Worm (Caenorhabditis elegans): ENCODE results near the gene srd-29.

The srd-29 gene

DNA sequence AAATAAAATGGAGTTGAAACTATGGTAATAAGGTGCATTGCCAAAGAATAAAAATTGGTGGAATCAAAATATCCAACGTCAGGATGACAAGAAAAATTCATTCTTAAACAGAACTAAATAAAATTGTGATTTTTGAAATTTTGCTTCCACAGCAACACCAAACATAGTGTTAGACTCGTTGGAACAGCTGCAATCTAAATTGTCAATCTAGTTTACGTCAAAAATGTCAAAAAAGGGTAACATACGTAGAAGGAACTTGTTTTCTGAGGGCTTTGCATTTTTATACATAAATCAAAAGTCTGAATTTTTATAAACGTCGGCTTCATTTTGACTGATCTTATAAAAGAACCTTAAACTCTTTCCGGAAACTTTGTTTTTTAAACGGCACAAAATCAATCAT lies 18.0 kb downstream of the srd-29 start, which contains the start of gene srh-200:
TSS of gene srh-200 (minus strand) at position 101 of the 400 bp plus-strand sequence.
- no peak for TF ChIP-seq cog-1 (tag; optimal IDR thresholded peaks at IDR 0.05)
- TF ChIP-seq ref-1 (GFP tag; conservative IDR thresholded peaks at IDR 0.05) = no peak
- TF ChIP-seq flt-1 (GFP tag; IDR thresholded peaks at IDR 0.05) = no peak
- no peak for TF ChIP-seq T22C8.4 (GFP tag; IDR thresholded peaks at IDR 0.05)
- TF ChIP-seq tab-1 (GFP tag; IDR thresholded peaks at IDR 0.05) = no peak
- TF ChIP-seq ztf-23 (GFP tag; IDR thresholded peaks at IDR 0.05) = no peak
- no peak for TF ChIP-seq klf-2 (GFP tag; conservative IDR thresholded peaks at IDR 0.05)
- TF ChIP-seq med-1 (GFP tag; optimal IDR thresholded peaks at IDR 0.05; ENCODE audit: insufficient read depth) = no peak
- no peak for TF ChIP-seq ztf-29 (GFP tag; IDR thresholded peaks at IDR 0.05)

DNA sequence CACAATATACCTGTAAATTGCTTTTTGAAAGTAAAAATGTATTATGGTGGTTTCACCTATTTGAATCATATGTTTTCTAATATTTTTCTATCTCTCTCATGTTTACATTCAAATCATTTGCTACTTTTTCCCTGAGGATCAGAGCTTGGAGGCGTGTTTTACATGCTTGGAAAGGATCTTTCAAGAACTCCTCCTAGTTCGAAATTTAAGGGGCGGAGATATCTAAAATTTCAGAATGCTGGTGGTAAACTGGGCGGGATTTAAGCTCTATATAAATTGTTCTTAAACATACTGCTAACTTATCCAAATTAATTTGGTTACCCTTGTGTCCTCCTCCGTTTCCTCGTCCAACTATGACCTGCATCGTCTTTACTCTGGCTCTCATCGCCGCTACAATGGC lies 32.4 kb downstream of the srd-29 start, which contains the start of gene C12D5.5:
TSS of gene C12D5.5 (plus strand) at position 301 of the 400 bp plus-strand sequence.
- TF ChIP-seq tab-1 (GFP tag; IDR thresholded peaks at IDR 0.05) (no peak), ztf-29 (GFP tag; IDR thresholded peaks at IDR 0.05) (no peak), ztf-23 (GFP tag; IDR thresholded peaks at IDR 0.05) (no peak), med-1 (GFP tag; optimal IDR thresholded peaks at IDR 0.05; ENCODE audit: insufficient read depth) (no peak), ref-1 (GFP tag; conservative IDR thresholded peaks at IDR 0.05) (no peak), cog-1 (tag; optimal IDR thresholded peaks at IDR 0.05) (no peak), flt-1 (GFP tag; IDR thresholded peaks at IDR 0.05) (no peak), T22C8.4 (GFP tag; IDR thresholded peaks at IDR 0.05) (no peak), klf-2 (GFP tag; conservative IDR thresholded peaks at IDR 0.05) (no peak)

DNA sequence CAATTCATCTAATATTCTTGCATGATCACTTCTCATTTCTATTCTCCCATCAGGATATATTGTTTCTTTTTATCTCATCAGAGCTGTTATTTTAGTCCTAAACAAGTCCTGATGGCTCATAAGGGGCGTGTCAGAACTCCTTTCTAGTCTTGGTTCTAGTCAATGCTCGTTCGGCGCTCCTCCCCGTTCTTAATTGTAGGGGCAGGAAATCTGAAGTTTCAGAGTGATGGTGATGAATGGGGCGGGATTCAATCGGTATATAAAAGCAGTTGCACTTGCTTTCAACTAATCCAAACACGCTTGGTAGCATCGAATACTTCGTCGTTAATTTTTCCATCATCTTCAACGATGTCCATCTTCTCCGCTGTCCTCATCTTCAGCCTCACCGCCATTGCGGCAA lies 36.7 kb downstream of the srd-29 start, which contains the start of gene C12D5.4:
TSS of gene C12D5.4 (plus strand) at position 301 of the 400 bp plus-strand sequence.
- TF ChIP-seq cog-1 (tag; optimal IDR thresholded peaks at IDR 0.05) (no peak), flt-1 (GFP tag; IDR thresholded peaks at IDR 0.05) (no peak), ztf-23 (GFP tag; IDR thresholded peaks at IDR 0.05) (no peak), med-1 (GFP tag; optimal IDR thresholded peaks at IDR 0.05; ENCODE audit: insufficient read depth) (no peak), ztf-29 (GFP tag; IDR thresholded peaks at IDR 0.05) (no peak), ref-1 (GFP tag; conservative IDR thresholded peaks at IDR 0.05) (no peak), klf-2 (GFP tag; conservative IDR thresholded peaks at IDR 0.05) (no peak), T22C8.4 (GFP tag; IDR thresholded peaks at IDR 0.05) (no peak), tab-1 (GFP tag; IDR thresholded peaks at IDR 0.05) (no peak)

DNA sequence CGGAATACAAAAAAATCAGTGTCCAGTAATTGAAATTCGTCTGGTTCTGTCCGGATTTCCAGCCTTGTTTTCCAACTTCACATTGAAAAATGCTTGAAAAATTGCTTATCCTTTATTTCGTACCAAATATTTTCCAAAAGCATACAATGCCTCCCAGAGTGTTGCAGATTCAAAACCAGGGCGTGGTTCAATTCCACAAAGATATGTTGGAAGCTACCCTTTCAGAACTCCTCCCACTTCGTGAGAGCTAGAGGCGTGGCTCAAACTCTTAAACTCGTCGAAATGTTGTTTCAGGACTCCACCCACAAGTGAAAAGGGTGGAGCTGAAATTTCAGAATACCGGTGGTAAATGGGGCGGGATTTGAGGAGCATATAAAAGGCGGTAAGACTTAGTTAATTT lies 40.3 kb downstream of the srd-29 start, which contains the start of gene C12D5.3:
TSS of gene C12D5.3 (plus strand) at position 301 of the 400 bp plus-strand sequence.
- TF ChIP-seq T22C8.4 (GFP tag; IDR thresholded peaks at IDR 0.05) = no peak
- TF ChIP-seq flt-1 (GFP tag; IDR thresholded peaks at IDR 0.05) = no peak
- TF ChIP-seq ref-1 (GFP tag; conservative IDR thresholded peaks at IDR 0.05) = no peak
- no peak for TF ChIP-seq klf-2 (GFP tag; conservative IDR thresholded peaks at IDR 0.05)
- TF ChIP-seq tab-1 (GFP tag; IDR thresholded peaks at IDR 0.05) = no peak
- TF ChIP-seq cog-1 (tag; optimal IDR thresholded peaks at IDR 0.05) = no peak
- no peak for TF ChIP-seq med-1 (GFP tag; optimal IDR thresholded peaks at IDR 0.05; ENCODE audit: insufficient read depth)
- TF ChIP-seq ztf-23 (GFP tag; IDR thresholded peaks at IDR 0.05) = no peak
- TF ChIP-seq ztf-29 (GFP tag; IDR thresholded peaks at IDR 0.05) = no peak

DNA sequence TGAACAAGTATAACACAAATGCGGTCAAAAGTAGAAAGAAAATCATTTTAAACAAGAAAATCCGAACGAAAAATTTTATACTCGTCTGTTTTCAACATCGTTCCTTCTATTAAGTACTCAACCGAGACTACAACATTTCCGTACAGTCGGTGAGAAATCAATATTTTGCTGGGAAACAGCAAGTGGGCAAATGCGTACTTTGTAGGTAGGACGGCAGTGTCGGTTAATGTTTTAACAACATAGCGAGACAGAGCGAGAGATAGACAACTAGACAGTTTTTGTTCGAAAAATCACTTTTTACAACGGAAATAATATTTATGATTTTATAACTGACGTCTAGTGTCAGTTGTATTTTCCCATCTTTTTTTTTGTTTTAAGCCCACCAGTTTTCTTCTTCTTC lies 45.8 kb downstream of the srd-29 start, which contains the start of gene cyp-33A1:
TSS of gene cyp-33A1 (minus strand) at position 72 of the 400 bp plus-strand sequence.
- TF ChIP-seq klf-2 (GFP tag; conservative IDR thresholded peaks at IDR 0.05) = no peak
- no peak for TF ChIP-seq cog-1 (tag; optimal IDR thresholded peaks at IDR 0.05)
- no peak for TF ChIP-seq ztf-29 (GFP tag; IDR thresholded peaks at IDR 0.05)
- no peak for TF ChIP-seq tab-1 (GFP tag; IDR thresholded peaks at IDR 0.05)
- TF ChIP-seq ztf-23 (GFP tag; IDR thresholded peaks at IDR 0.05) = no peak
- TF ChIP-seq ref-1 (GFP tag; conservative IDR thresholded peaks at IDR 0.05) = no peak
- no peak for TF ChIP-seq T22C8.4 (GFP tag; IDR thresholded peaks at IDR 0.05)
- no peak for TF ChIP-seq med-1 (GFP tag; optimal IDR thresholded peaks at IDR 0.05; ENCODE audit: insufficient read depth)
- no peak for TF ChIP-seq flt-1 (GFP tag; IDR thresholded peaks at IDR 0.05)

DNA sequence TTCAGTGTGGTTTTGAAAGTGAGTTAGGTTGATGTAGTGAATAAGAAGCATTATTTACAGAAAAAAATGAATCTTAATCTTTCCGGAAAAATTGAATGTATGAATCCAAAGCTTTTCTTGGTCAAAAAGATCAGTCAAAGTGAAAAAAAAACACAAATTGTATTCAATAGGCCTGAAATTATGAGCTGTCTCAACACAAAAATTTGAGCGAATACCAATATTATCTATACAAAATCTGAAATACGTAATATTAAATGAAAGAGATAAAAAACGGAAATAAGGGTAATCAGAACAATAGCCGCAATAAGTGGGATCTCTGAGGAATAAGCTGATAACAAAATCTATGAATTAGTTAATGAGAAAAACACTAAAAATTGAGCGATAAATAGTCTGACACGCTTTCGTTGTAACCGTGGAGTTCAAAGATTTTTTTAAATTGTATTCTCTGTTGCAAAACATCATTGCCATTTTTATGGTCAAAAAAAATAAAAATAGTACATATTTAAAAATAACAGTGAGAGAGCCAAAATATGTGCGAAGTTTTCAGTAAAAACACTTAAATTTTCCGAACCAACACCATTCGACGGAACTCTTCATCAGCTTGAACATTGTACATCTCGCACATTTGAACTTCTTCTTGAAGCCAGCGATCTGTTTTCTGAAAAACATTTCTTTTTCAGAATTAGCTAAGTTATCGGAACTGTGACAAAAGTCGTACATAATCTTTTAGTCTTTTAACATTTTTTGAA lies 48.5 kb downstream of the srd-29 start, which contains the start of gene sre-11:
TSS of gene sre-11 (minus strand) at position 51 of the 749 bp plus-strand sequence.
- TF ChIP-seq flt-1 (GFP tag; IDR thresholded peaks at IDR 0.05) = no peak
- TF ChIP-seq cog-1 (tag; optimal IDR thresholded peaks at IDR 0.05) = no peak
- TF ChIP-seq ztf-23 (GFP tag; IDR thresholded peaks at IDR 0.05) = no peak
- no peak for TF ChIP-seq T22C8.4 (GFP tag; IDR thresholded peaks at IDR 0.05)
- no peak for TF ChIP-seq ref-1 (GFP tag; conservative IDR thresholded peaks at IDR 0.05)
- TF ChIP-seq klf-2 (GFP tag; conservative IDR thresholded peaks at IDR 0.05) = no peak
- no peak for TF ChIP-seq med-1 (GFP tag; optimal IDR thresholded peaks at IDR 0.05; ENCODE audit: insufficient read depth)
- no peak for TF ChIP-seq tab-1 (GFP tag; IDR thresholded peaks at IDR 0.05)
- no peak for TF ChIP-seq ztf-29 (GFP tag; IDR thresholded peaks at IDR 0.05)

DNA sequence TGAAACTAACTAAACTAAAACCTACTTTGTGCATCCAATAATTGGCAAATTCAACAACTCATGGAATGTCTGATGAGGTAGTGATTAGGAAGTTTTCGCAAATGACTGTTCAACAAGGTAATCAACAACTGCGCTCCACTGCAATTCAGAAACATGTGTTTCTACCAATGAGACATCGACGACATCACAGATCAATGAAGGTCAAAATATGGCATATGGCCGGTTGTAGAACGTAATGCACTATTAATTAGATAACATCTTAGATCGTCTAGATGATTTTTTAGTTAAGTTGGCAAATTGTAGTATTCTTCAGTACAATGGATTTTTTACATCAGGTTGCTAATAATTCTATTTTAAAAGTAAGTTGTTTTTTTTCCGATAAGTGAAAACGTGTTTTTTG lies 50.6 kb downstream of the srd-29 start, which contains the start of the genes nhr-94 and nhr-152:
TSS of gene nhr-94 (minus strand) at position 147 of the 400 bp plus-strand sequence.
TSS of gene nhr-152 (plus strand) at position 162 of the 400 bp plus-strand sequence.
- TF ChIP-seq klf-2 (GFP tag; conservative IDR thresholded peaks at IDR 0.05) (no peak), T22C8.4 (GFP tag; IDR thresholded peaks at IDR 0.05) (no peak), ztf-23 (GFP tag; IDR thresholded peaks at IDR 0.05) (no peak)
